Fruit fly (Drosophila melanogaster): ENCODE data around the gene CG14435.

CG14435 gene

DNA sequence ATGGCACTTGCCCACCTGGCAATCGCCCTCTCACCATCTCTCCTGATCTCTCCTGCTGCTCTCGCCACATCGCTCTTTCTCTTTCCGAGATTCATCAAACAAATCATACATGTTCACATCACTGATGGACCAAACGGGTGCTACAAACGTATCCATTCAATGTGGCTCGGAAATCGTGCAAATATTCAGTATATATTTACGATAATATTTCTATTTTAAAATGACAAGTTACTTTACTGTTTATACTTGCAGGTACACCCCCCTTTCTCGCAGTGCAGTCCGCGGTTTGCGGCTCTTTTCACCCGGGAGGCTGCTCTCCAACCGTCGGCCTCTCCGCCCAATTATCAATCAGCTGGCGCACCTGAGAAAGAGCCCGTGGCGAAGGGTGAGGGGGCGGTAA lies 52.2 kb downstream of the CG14435 start (continued):
- TF ChIP-seq ranshi (GFP tag; IDR thresholded peaks at IDR 0.05) (no peak), pho (GFP tag; optimal IDR thresholded peaks at IDR 0.05) (no peak), Bteb2 (GFP tag; optimal IDR thresholded peaks at IDR 0.05) (no peak), Lim3 (GFP tag; IDR thresholded peaks at IDR 0.05) (no peak), kah (GFP tag; optimal IDR thresholded peaks at IDR 0.05) (no peak), gem (tag; optimal IDR thresholded peaks at IDR 0.05) (no peak), corto (GFP tag; optimal IDR thresholded peaks at IDR 0.05) (no peak), CG16863 (GFP tag; optimal IDR thresholded peaks at IDR 0.05) (no peak), nerfin-2 (GFP tag; IDR thresholded peaks at IDR 0.05; ENCODE audit: partially characterized antibody) (no peak), CG13424 (tag; optimal IDR thresholded peaks at IDR 0.05) (peak; percentile 22), Fer2 (tag; optimal IDR thresholded peaks at IDR 0.05) (no peak), CG30403 (GFP tag; optimal IDR thresholded peaks at IDR 0.05) (peak; percentile 30), CG31388 (GFP tag; optimal IDR thresholded peaks at IDR 0.05) (no peak), lmd (GFP tag; IDR thresholded peaks at IDR 0.05) (peak; percentile 38; the same call in 1 of the 2 replicates), mld (GFP tag; IDR thresholded peaks at IDR 0.05; ENCODE audit: partially characterized antibody) (no peak), ci (GFP tag; IDR thresholded peaks at IDR 0.05) (peak; percentile 71; the same call in 2 of the 3 replicates), CG17912 (GFP tag; optimal IDR thresholded peaks at IDR 0.05) (no peak), CG4360 (GFP tag; IDR thresholded peaks at IDR 0.05) (no peak), ato (GFP tag; IDR thresholded peaks at IDR 0.05; ENCODE audit: partially characterized antibody) (no peak), HmgD (GFP tag; optimal IDR thresholded peaks at IDR 0.05) (no peak), CoRest (tag; optimal IDR thresholded peaks at IDR 0.05) (no peak), ro (GFP tag; IDR thresholded peaks at IDR 0.05) (no peak), slou (GFP tag; optimal IDR thresholded peaks at IDR 0.05) (no peak), HLH54F (GFP tag; optimal IDR thresholded peaks at IDR 0.05) (no peak), pum (GFP tag; optimal IDR thresholded peaks at IDR 0.05) (no peak), CG15011 (GFP tag; optimal IDR thresholded peaks at IDR 0.05) (no peak), Deaf1 (tag; optimal IDR thresholded peaks at IDR 0.05) (no peak), CG1529 (GFP tag; optimal IDR thresholded peaks at IDR 0.05) (no peak), Gug (GFP tag; IDR thresholded peaks at IDR 0.05) (no peak), ken (GFP tag; IDR thresholded peaks at IDR 0.05) (peak; percentile 50; the same call in 1 of the 3 replicates), CG7357 (GFP tag; IDR thresholded peaks at IDR 0.05) (no peak), CG32772 (GFP tag; IDR thresholded peaks at IDR 0.05) (no peak), CG2712 (tag; optimal IDR thresholded peaks at IDR 0.05) (no peak), Xbp1 (GFP tag; optimal IDR thresholded peaks at IDR 0.05) (peak; percentile 14), stc (GFP tag; IDR thresholded peaks at IDR 0.05) (0 out of 2 replicates have a peak, but pooled peaks have one; percentile 6), ara (GFP tag; IDR thresholded peaks at IDR 0.05) (0 out of 2 replicates have a peak, but pooled peaks have one; percentile 17), zf30C (GFP tag; optimal IDR thresholded peaks at IDR 0.05) (no peak), row (GFP tag; IDR thresholded peaks at IDR 0.05) (peak; percentile 34; the same call in 1 of the 3 replicates), tin (GFP tag; optimal IDR thresholded peaks at IDR 0.05) (no peak), sima (GFP tag; optimal IDR thresholded peaks at IDR 0.05) (no peak), Dbx (GFP tag; IDR thresholded peaks at IDR 0.05) (no peak), org-1 (GFP tag; optimal IDR thresholded peaks at IDR 0.05) (no peak), CG12219 (GFP tag; optimal IDR thresholded peaks at IDR 0.05) (no peak), grau (tag; optimal IDR thresholded peaks at IDR 0.05) (peak; percentile 23), cas (GFP tag; IDR thresholded peaks at IDR 0.05) (no peak), CG9215 (GFP tag; IDR thresholded peaks at IDR 0.05) (no peak), ash1 (GFP tag; optimal IDR thresholded peaks at IDR 0.05) (no peak), sisA (GFP tag; IDR thresholded peaks at IDR 0.05) (peak; percentile 32; the same call in 1 of the 2 replicates), CG3281 (GFP tag; optimal IDR thresholded peaks at IDR 0.05) (no peak), CG18599 (GFP tag; optimal IDR thresholded peaks at IDR 0.05) (no peak), Optix (GFP tag; IDR thresholded peaks at IDR 0.05) (0 out of 3 replicates have a peak, but pooled peaks have one; percentile 19), CG9609 (GFP tag; optimal IDR thresholded peaks at IDR 0.05) (no peak)

Data from whole organism, embryonic.